Fruit fly (Drosophila melanogaster) whole organism, embryonic: ENCODE results near the gene acj6.
A peak's percentile ranks its signal among the peaks of the same experiment; 100 is the strongest.

ENCODE experiments used
- ATbp ChIP-seq: fragments of 200-800 bp; sonication (Bioruptor generic); optimal IDR thresholded peaks from 2 replicates; lab custom pipeline; 2017; ENCODE audit warnings: missing biosample characterization, mild to moderate bottlenecking, missing genetic modification characterization, missing genetic modification reagents
- B-H1 ChIP-seq: fragments of 200-800 bp; sonication (Bioruptor generic); IDR thresholded peaks from 3 replicates; pipeline ENCODE4 v1.3.6; 2022; ENCODE audit warnings: missing biosample characterization, missing genetic modification characterization
- CG10321 ChIP-seq: fragments of 200-800 bp; sonication (Bioruptor generic); IDR thresholded peaks from 2 replicates; pipeline ENCODE4 v1.3.6; 2022; ENCODE audit warnings: missing biosample characterization, missing genetic modification characterization
- CG10431 ChIP-seq: fragments of 200-800 bp; sonication (Bioruptor generic); optimal IDR thresholded peaks from 3 replicates; lab custom pipeline; 2018; ENCODE audit warnings: missing biosample characterization, mild to moderate bottlenecking, missing genetic modification characterization
- CG14710 ChIP-seq: fragments of 200-800 bp; sonication (Bioruptor generic); optimal IDR thresholded peaks from 3 replicates; lab custom pipeline; 2019; ENCODE audit warnings: missing biosample characterization, mild to moderate bottlenecking, missing genetic modification characterization, moderate library complexity
- CG15479 ChIP-seq: fragments of 200-800 bp; sonication (Bioruptor generic); optimal IDR thresholded peaks from 3 replicates; lab custom pipeline; 2019; ENCODE audit warnings: missing biosample characterization, mild to moderate bottlenecking, missing genetic modification characterization, moderate library complexity
- CG17568 ChIP-seq: fragments of 200-800 bp; sonication (Bioruptor generic); optimal IDR thresholded peaks from 2 replicates; lab custom pipeline; 2018; ENCODE audit warnings: missing biosample characterization, mild to moderate bottlenecking, missing genetic modification characterization, moderate library complexity
- CG17912 ChIP-seq: fragments of 200-800 bp; sonication (Bioruptor generic); optimal IDR thresholded peaks from 2 replicates; lab custom pipeline; 2018; ENCODE audit warnings: missing biosample characterization, mild to moderate bottlenecking, missing genetic modification characterization
- CG18764 ChIP-seq: fragments of 200-800 bp; sonication (Bioruptor generic); optimal IDR thresholded peaks from 3 replicates; lab custom pipeline; 2016; ENCODE audit warnings: missing biosample characterization, missing genetic modification characterization
- CG31224 ChIP-seq: fragments of 200-800 bp; sonication (Bioruptor generic); IDR thresholded peaks from 2 replicates; pipeline ENCODE4 v1.3.6; 2022; ENCODE audit warnings: missing biosample characterization, missing genetic modification characterization
- CG4328 ChIP-seq: fragments of 200-800 bp; sonication (Bioruptor generic); optimal IDR thresholded peaks from 3 replicates; lab custom pipeline; 2017; ENCODE audit warnings: missing biosample characterization, missing genetic modification reagents, missing genetic modification characterization
- CG5245 ChIP-seq: fragments of 200-800 bp; sonication (Bioruptor generic); optimal IDR thresholded peaks from 3 replicates; lab custom pipeline; 2016; ENCODE audit warnings: missing biosample characterization, missing genetic modification characterization
- CG7271 ChIP-seq: fragments of 200-800 bp; sonication (Bioruptor generic); optimal IDR thresholded peaks from 2 replicates; lab custom pipeline; 2018; ENCODE audit warnings: missing biosample characterization, mild to moderate bottlenecking, missing genetic modification characterization, moderate library complexity
- CG9727 ChIP-seq: fragments of 200-800 bp; sonication (Bioruptor generic); optimal IDR thresholded peaks from 3 replicates; lab custom pipeline; 2017; ENCODE audit warnings: missing biosample characterization, mild to moderate bottlenecking, missing genetic modification characterization
- D ChIP-seq, 2 experiments: fragments of 200-800 bp in 1 of 2; fragments of >200 bp in 1 of 2; sonication (Bioruptor generic) in 1 of 2; optimal IDR thresholded peaks; 2 replicates in 1 of 2; 3 replicates in 1 of 2; lab custom pipeline; 2017; ENCODE audit warnings: mild to moderate bottlenecking in 1 of 2, missing biosample characterization in 1 of 2, missing genetic modification characterization in 1 of 2, missing genetic modification reagents in 1 of 2
- Dad ChIP-seq: fragments of 200-800 bp; sonication (Bioruptor generic); optimal IDR thresholded peaks from 3 replicates; lab custom pipeline; 2016; ENCODE audit warnings: missing biosample characterization, missing genetic modification characterization
- Dfd ChIP-seq, 2 experiments: fragments of >200 bp; optimal IDR thresholded peaks; 2 replicates each; lab custom pipeline; 2017; ENCODE audit warnings: missing biosample characterization in 2 of 2, missing genetic modification characterization in 2 of 2
- Doc2 ChIP-seq: fragments of 200-800 bp; sonication (Bioruptor generic); IDR thresholded peaks from 2 replicates; pipeline ENCODE4 v1.3.6; 2022; ENCODE audit warnings: missing biosample characterization, missing genetic modification characterization
- E2f2 ChIP-seq: fragments of 200-800 bp; sonication (Bioruptor generic); IDR thresholded peaks from 2 replicates; pipeline ENCODE4 v1.3.6; 2022; ENCODE audit warnings: missing biosample characterization, missing genetic modification characterization
- Ets65A ChIP-seq: fragments of 200-800 bp; sonication (Bioruptor generic); peaks from one replicate; lab custom pipeline; 2016; ENCODE audit warnings: missing biosample characterization, missing genetic modification characterization
- Ets97D ChIP-seq: fragments of 200-800 bp; sonication (Bioruptor generic); optimal IDR thresholded peaks from 3 replicates; lab custom pipeline; 2016; ENCODE audit warnings: missing biosample characterization, missing genetic modification characterization
- Fer1 ChIP-seq: fragments of 200-800 bp; sonication (Bioruptor generic); optimal IDR thresholded peaks from 2 replicates; lab custom pipeline; 2017; ENCODE audit warnings: missing biosample characterization, mild to moderate bottlenecking, missing genetic modification characterization
- Fer2 ChIP-seq: fragments of 200-800 bp; sonication (Bioruptor generic); optimal IDR thresholded peaks from 2 replicates; lab custom pipeline; 2018; ENCODE audit warnings: missing biosample characterization, mild to moderate bottlenecking, missing genetic modification characterization, moderate library complexity
- Fer3 ChIP-seq: fragments of 200-800 bp; sonication (Bioruptor generic); optimal IDR thresholded peaks from 2 replicates; lab custom pipeline; 2018; ENCODE audit warnings: missing biosample characterization, mild to moderate bottlenecking, missing genetic modification characterization, moderate library complexity
- Hey ChIP-seq: fragments of 200-800 bp; sonication (Bioruptor generic); optimal IDR thresholded peaks from 3 replicates; lab custom pipeline; 2018; ENCODE audit warnings: missing biosample characterization, mild to moderate bottlenecking, missing genetic modification characterization
- Hr3 ChIP-seq: fragments of 200-800 bp; sonication (Bioruptor generic); optimal IDR thresholded peaks from 3 replicates; lab custom pipeline; 2016; ENCODE audit warnings: missing biosample characterization, missing genetic modification characterization
- Hr39 ChIP-seq: fragments of >200 bp; optimal IDR thresholded peaks from 2 replicates; lab custom pipeline; 2017
- MTF-1 ChIP-seq: fragments of 200-800 bp; sonication (Bioruptor generic); optimal IDR thresholded peaks from 2 replicates; lab custom pipeline; 2018; ENCODE audit warnings: missing biosample characterization, mild to moderate bottlenecking, missing genetic modification characterization, borderline replicate concordance
- Myb ChIP-seq: fragments of 200-800 bp; sonication (Bioruptor generic); optimal IDR thresholded peaks from 2 replicates; lab custom pipeline; 2016; ENCODE audit warnings: missing biosample characterization, missing genetic modification characterization
- Nf-YA ChIP-seq: fragments of 200-800 bp; sonication (Bioruptor generic); IDR thresholded peaks from 2 replicates; pipeline ENCODE4 v1.3.6; 2022; ENCODE audit warnings: missing biosample characterization, missing genetic modification characterization
- Nf-YB ChIP-seq: fragments of 200-800 bp; sonication (Bioruptor generic); optimal IDR thresholded peaks from 3 replicates; lab custom pipeline; 2019; ENCODE audit warnings: missing biosample characterization, mild to moderate bottlenecking, missing genetic modification characterization, moderate library complexity
- Poxn ChIP-seq: fragments of 200-800 bp; sonication (Bioruptor generic); IDR thresholded peaks from 2 replicates; pipeline ENCODE4 v1.3.6; 2022; ENCODE audit warnings: missing biosample characterization, missing genetic modification characterization
- Rfx ChIP-seq: fragments of 200-800 bp; sonication (Bioruptor generic); IDR thresholded peaks from 2 replicates; pipeline ENCODE4 v1.3.6; 2022; ENCODE audit warnings: missing biosample characterization, missing genetic modification characterization
- Sin3A ChIP-seq: fragments of >200 bp; optimal IDR thresholded peaks from 2 replicates; lab custom pipeline; 2018
- bsh ChIP-seq, 2 experiments: fragments of 200-800 bp; sonication (Bioruptor generic); optimal IDR thresholded peaks; 2 replicates each; lab custom pipeline; 2017 to 2018; ENCODE audit warnings: mild to moderate bottlenecking in 2 of 2, missing biosample characterization in 2 of 2, missing genetic modification characterization in 2 of 2, moderate library complexity in 1 of 2
- croc ChIP-seq: fragments of 200-800 bp; sonication (Bioruptor generic); conservative IDR thresholded peaks from 3 replicates; pipeline ENCODE4 v1.3.6; 2022; ENCODE audit warnings: missing biosample characterization, missing genetic modification characterization
- danr ChIP-seq: fragments of 200-800 bp; sonication (Bioruptor generic); IDR thresholded peaks from 2 replicates; pipeline ENCODE4 v1.3.6; 2022; ENCODE audit warnings: missing biosample characterization, missing genetic modification characterization
- dysf ChIP-seq: fragments of 200-800 bp; sonication (Bioruptor generic); IDR thresholded peaks from 3 replicates; pipeline ENCODE4 v1.3.6; 2022; ENCODE audit warnings: missing biosample characterization, missing genetic modification characterization
- en ChIP-seq: fragments of 200-800 bp; sonication (Bioruptor generic); optimal IDR thresholded peaks from 2 replicates; lab custom pipeline; 2016; ENCODE audit warnings: missing biosample characterization, missing genetic modification characterization
- hkb ChIP-seq, 2 experiments: fragments of 200-800 bp in 1 of 2; fragments of >200 bp in 1 of 2; sonication (Bioruptor generic) in 1 of 2; IDR thresholded peaks in 1 of 2; optimal IDR thresholded peaks in 1 of 2; 2 replicates each; pipeline versions ENCODE4 v1.3.6 to Lab custom; 2017 to 2022; ENCODE audit warnings: missing biosample characterization in 1 of 2, missing genetic modification characterization in 1 of 2
- org-1 ChIP-seq: fragments of 200-800 bp; sonication (Bioruptor generic); optimal IDR thresholded peaks from 2 replicates; lab custom pipeline; 2017; ENCODE audit warnings: missing biosample characterization, missing genetic modification characterization
- pum ChIP-seq: fragments of 200-800 bp; sonication (Bioruptor generic); optimal IDR thresholded peaks from 2 replicates; lab custom pipeline; 2016; ENCODE audit warnings: missing biosample characterization, missing genetic modification characterization
- ranshi ChIP-seq: fragments of 200-800 bp; sonication (Bioruptor generic); IDR thresholded peaks from 2 replicates; pipeline ENCODE4 v1.3.6; 2022; ENCODE audit warnings: missing biosample characterization, missing genetic modification characterization
- sens ChIP-seq: fragments of 200-800 bp; sonication (Bioruptor generic); peaks from one replicate; lab custom pipeline; 2016; ENCODE audit warnings: missing biosample characterization, missing genetic modification characterization
- sens-2 ChIP-seq: fragments of 200-800 bp; sonication (Bioruptor generic); IDR thresholded peaks from 2 replicates; pipeline ENCODE4 v1.3.6; 2022; ENCODE audit warnings: missing biosample characterization, missing genetic modification characterization
- slp2 ChIP-seq: fragments of 200-800 bp; sonication (Bioruptor generic); optimal IDR thresholded peaks from 2 replicates; lab custom pipeline; 2016; ENCODE audit warnings: missing biosample characterization, missing genetic modification characterization
- so ChIP-seq: fragments of 200-800 bp; sonication (Bioruptor generic); IDR thresholded peaks from 3 replicates; pipeline ENCODE4 v1.3.6; 2022; ENCODE audit warnings: missing biosample characterization, missing genetic modification characterization
- tna ChIP-seq: fragments of 200-800 bp; sonication (Bioruptor generic); IDR thresholded peaks from 2 replicates; pipeline ENCODE4 v1.3.6; 2022; ENCODE audit warnings: missing biosample characterization, missing genetic modification characterization; ENCODE audit not compliant: partially characterized antibody
- twi ChIP-seq: fragments of 200-800 bp; optimal IDR thresholded peaks from 2 replicates; lab custom pipeline; 2019; ENCODE audit warnings: missing biosample characterization, mild to moderate bottlenecking, missing genetic modification characterization, moderate library complexity
- vfl ChIP-seq: fragments of 200-800 bp; sonication (Bioruptor generic); optimal IDR thresholded peaks from 2 replicates; lab custom pipeline; 2016; ENCODE audit warnings: missing biosample characterization, missing genetic modification characterization
- zen ChIP-seq: fragments of 200-800 bp; sonication (Bioruptor generic); optimal IDR thresholded peaks from 3 replicates; lab custom pipeline; 2018; ENCODE audit warnings: missing biosample characterization, mild to moderate bottlenecking, missing genetic modification characterization, moderate library complexity
- zfh2 ChIP-seq: fragments of 200-800 bp; sonication (Bioruptor generic); optimal IDR thresholded peaks from 2 replicates; lab custom pipeline; 2016; ENCODE audit warnings: missing biosample characterization, missing genetic modification characterization

acj6 gene

dm6 chrX:15304211-15304610 lies 74.7 kb downstream of the acj6 start (continued):
- TF ChIP-seq Ets97D (GFP tag; lab: Kevin White, UChicago) (no peak), croc (GFP tag; lab: Robert Waterston, UW) (no peak), Hr39 (no peak), dysf (GFP tag; lab: Robert Waterston, UW) (peak; percentile 57), slp2 (GFP tag; lab: Kevin White, UChicago) (no peak), Dfd (GFP tag; optimal IDR thresholded peaks at IDR 0.05; lab: Kevin White, UChicago) (no peak), zfh2 (GFP tag; lab: Kevin White, UChicago) (no peak), twi (tag; lab: Kevin White, UChicago) (no peak), en (GFP tag; lab: Kevin White, UChicago) (no peak), tna (no peak), CG4328 (GFP tag; lab: Kevin White, UChicago) (no peak), sens (GFP tag; lab: Kevin White, UChicago) (peak; percentile 49), Fer1 (GFP tag; lab: Kevin White, UChicago) (peak; percentile 47), ATbp (no peak), Myb (GFP tag; lab: Kevin White, UChicago) (no peak), zen (tag; lab: Kevin White, UChicago) (no peak), MTF-1 (GFP tag; lab: Kevin White, UChicago) (no peak), Poxn (GFP tag; lab: Robert Waterston, UW) (no peak), CG5245 (no peak), danr (GFP tag; lab: Robert Waterston, UW) (0 out of 2 replicates have a peak, but pooled peaks have one; percentile 32), pum (no peak), CG15479 (GFP tag; lab: Kevin White, UChicago) (no peak), org-1 (GFP tag; lab: Kevin White, UChicago) (no peak), CG31224 (GFP tag; lab: Robert Waterston, UW) (peak; percentile 23; the same call in 1 of the 2 replicates), CG10321 (GFP tag; lab: Robert Waterston, UW) (no peak), Ets65A (GFP tag; lab: Kevin White, UChicago) (peak; percentile 32), sens-2 (GFP tag; lab: Robert Waterston, UW) (no peak), so (no peak), CG17568 (GFP tag; lab: Kevin White, UChicago) (no peak), Rfx (GFP tag; lab: Robert Waterston, UW) (peak; percentile 57), CG17912 (no peak), Fer3 (no peak), Sin3A (lab: Kevin White, UChicago) (no peak), B-H1 (GFP tag; lab: Robert Waterston, UW) (peak; percentile 26; the same call in 2 of the 3 replicates), vfl (GFP tag; lab: Kevin White, UChicago) (no peak), bsh (GFP tag; optimal IDR thresholded peaks at IDR 0.05; lab: Kevin White, UChicago) (no peak), Doc2 (GFP tag; lab: Robert Waterston, UW) (no peak), CG9727 (GFP tag; lab: Kevin White, UChicago) (peak; percentile 26), Fer2 (tag; lab: Kevin White, UChicago) (no peak), CG10431 (no peak), CG7271 (no peak), Dad (GFP tag; lab: Kevin White, UChicago) (no peak), E2f2 (GFP tag; lab: Robert Waterston, UW) (peak; percentile 33; the same call in 1 of the 2 replicates), Nf-YA (GFP tag; lab: Robert Waterston, UW) (no peak), hkb (optimal IDR thresholded peaks at IDR 0.05; lab: Kevin White, UChicago) (no peak), hkb (GFP tag; IDR thresholded peaks at IDR 0.05; lab: Robert Waterston, UW) (peak; percentile 30; the same call in 1 of the 2 replicates), CG14710 (tag; lab: Kevin White, UChicago) (no peak), CG18764 (GFP tag; lab: Kevin White, UChicago) (no peak), D (optimal IDR thresholded peaks at IDR 0.05; lab: Kevin White, UChicago) (no peak), D (GFP tag; optimal IDR thresholded peaks at IDR 0.05; lab: Kevin White, UChicago) (no peak), Nf-YB (GFP tag; lab: Kevin White, UChicago) (no peak), Hey (tag; lab: Kevin White, UChicago) (no peak), ranshi (GFP tag; lab: Robert Waterston, UW) (peak; percentile 51; the same call in 1 of the 2 replicates), Hr3 (GFP tag; lab: Kevin White, UChicago) (no peak)
